Fruit fly (Drosophila melanogaster) whole organism, larva: ENCODE data around the gene CG46465.

ENCODE experiments used
- noc ChIP-seq: fragments of 200-800 bp; sonication (Bioruptor generic); optimal IDR thresholded peaks from 3 replicates; lab custom pipeline; 2019; ENCODE audit warnings: missing biosample characterization, mild to moderate bottlenecking, missing genetic modification characterization, moderate library complexity

CG46465 gene

dm6 chr2L:18992196-18992595 lies at the start of gene CG46465:
Gene CG46465, plus strand, starts transcription at chr2L:18992496.
- TF ChIP-seq noc (tag; lab: Kevin White, UChicago), result no peak

- no peak for TF ChIP-seq noc (tag; lab: Kevin White, UChicago)
These were observed 49.0 kb upstream of the CG46465 start for dm6 chr2L:18943309-18943708.

dm6 chr2L:18943797-18944174 lies 48.5 kb upstream of the CG46465 start, which contains the start of gene ssp3:
Gene ssp3, minus strand, starts transcription at chr2L:18943960.
- TF ChIP-seq noc (tag; lab: Kevin White, UChicago), result no peak

DNA sequence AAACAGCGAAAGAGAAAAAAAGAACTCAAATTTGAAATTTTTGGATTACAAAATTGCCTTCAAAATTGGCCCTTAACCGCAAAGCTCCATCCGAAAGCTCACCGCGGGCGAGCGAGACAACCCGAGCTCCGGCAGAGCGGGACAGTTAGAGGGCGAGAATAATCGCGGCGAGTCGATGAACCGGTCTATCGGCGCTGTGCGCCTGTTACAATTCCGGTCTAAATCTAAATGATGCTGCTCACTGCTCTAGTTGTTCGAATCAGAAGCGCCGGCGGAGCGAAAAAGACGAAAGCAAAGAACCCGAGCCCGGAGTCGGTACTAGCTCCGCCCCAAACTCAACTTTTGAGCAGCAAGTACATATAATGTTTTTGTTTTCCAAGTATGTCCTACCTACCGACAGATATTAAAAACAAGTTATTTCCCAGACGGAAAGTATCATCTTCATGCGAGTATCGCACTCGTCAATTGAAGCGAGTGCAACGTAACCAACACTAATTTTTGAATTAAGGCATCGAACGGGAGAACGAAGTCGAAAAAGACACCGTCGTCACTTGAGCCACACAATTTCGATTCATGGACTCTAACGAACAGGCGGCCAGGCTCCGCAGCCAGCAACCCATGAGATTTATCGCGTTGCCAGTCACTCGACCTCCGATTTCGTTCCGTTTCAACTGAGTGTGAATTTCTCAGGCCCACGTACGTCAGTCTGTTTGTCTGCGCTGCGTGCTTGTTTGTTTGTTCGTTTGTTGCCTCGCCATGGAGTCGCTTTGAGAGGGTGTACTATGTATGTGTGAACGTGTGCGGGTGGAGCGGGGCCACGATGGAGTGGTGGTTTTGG lies 47.9 kb upstream of the CG46465 start:
- TF ChIP-seq noc (tag; lab: Kevin White, UChicago), result no peak

DNA sequence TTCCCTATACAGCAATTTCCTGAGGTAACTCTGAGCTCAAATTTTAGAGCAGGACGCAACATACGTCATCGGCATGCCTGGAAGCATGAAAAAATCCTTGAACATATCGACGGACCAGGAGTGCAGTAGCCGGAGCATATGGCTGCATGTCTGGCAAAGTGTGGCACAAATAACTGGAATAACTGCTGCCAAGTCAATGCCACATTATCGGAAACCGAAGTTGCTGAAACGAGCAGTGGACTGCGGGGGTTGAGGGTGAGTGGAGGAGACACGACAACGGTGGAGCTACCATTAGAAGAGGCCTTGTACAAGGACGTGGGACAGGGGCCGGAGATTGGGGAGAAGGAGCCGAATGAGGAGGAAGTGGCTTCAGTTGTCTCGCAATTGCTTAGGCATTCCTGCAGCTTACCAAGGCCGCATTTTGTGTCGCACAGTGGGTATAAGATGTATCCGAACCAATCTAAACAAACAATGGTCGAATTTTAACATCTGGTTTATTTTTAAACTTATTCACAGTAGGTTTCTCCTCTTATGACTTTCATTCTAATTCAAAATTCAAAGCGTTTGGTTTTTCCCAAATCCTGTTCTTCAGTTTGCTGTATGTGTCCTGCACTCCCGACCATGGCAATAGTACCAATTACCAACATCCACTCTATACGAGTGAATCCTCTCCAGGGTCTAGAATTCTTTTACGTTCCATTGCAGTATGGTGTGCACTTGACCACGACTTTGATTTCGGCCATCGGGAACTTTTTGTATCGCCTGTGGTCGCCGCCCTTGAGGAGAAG lies 46.3 kb upstream of the CG46465 start, which contains the start of gene CG46304:
CG46304 (plus strand) TSS at position 541 of the 788 bp plus-strand sequence.
- no peak for TF ChIP-seq noc (tag; lab: Kevin White, UChicago)

DNA sequence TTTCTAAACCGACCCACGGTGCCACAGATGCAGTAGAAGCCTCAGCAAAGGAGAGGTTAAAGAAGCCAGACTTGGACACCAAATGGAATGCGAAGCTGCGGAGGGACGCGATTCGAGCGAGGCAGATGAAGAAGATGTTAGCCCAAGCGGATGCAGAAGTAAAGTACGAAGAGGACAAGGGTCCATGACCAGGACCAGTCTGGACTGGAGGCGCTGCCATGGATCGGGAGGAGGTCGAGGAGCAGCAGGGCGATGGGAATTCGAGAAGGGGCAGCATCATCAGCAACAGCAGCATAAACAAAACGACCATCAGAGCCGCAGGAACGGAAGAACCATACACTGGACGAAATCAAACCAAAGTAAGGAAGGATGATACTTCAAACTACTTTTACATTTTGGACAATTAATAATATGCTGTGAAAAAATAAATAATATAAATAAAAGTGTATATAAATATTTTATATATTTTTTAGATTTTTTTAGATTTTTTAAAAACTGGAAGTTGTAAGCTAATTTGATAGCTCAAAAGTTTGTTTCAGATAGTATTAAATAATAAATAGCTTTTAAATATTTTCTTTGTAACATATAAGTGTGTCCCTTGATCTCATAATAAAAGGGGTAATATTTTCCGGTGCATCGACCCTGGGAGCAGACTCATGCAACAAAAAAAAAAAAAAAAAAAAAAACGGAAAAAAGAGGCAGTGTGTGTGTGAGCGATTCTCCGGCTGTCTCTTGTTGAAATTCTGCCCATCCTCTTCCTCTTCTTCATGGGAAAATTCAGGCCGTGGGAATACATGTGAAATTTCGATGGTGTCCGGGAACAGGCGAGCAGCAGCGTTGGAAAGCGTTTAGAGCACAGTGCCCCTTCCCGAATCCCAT lies 45.4 kb upstream of the CG46465 start:
- TF ChIP-seq noc (tag; lab: Kevin White, UChicago), result no peak

DNA sequence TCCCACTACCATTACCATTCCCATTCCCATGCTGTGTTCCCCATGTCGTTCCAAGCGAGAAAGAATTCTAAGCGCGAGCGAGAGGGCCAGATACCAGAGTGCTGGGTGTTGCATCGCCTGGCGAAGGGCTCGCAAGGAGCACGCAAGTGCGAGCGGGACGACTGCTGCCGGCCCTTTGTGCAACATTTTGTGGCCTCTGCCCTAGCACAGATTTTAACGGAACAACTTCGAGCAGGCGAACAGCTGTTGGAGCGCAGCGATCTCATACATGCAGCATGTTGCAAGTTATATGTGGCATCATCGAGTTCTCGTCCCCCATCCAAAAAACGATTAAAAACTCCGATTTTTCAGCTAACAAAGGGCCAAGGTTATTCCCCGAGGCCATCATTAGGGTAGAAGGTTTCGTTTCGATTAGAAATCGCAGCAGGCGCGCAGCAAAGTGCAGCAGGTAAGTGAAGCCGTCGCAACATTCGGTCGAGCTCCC lies 44.7 kb upstream of the CG46465 start:
- no peak for TF ChIP-seq noc (tag; lab: Kevin White, UChicago)

dm6 chr2L:18948065-18948723 lies 44.1 kb upstream of the CG46465 start:
- peak; percentile 8 for TF ChIP-seq noc (tag; lab: Kevin White, UChicago)

DNA sequence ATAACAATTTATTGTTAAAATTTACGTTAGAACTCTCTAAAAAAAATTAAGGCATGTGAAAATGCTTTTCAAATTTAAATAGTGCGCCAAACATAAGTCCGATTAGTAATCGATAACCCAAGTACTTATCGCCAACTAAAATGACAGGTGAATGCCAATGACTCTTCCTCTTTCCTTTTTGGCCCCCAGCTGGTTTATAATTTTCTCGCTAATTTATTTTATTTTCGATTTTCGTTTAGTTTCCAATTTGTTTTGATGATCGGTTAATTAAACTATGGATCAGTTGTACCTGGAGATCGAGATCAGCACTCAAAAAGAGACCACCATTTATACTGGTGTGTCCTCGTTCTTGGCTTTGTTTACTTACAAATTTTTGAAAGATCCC lies 43.6 kb upstream of the CG46465 start, which contains the start of gene CG10428:
CG10428 (plus strand) TSS at position 161 of the 385 bp plus-strand sequence.
- no peak for TF ChIP-seq noc (tag; lab: Kevin White, UChicago)

dm6 chr2L:18951674-18952073 lies 40.6 kb upstream of the CG46465 start, which contains the start of gene Nedd8:
Gene Nedd8, minus strand, starts transcription at chr2L:18951837.
- no peak for TF ChIP-seq noc (tag; lab: Kevin White, UChicago)

- TF ChIP-seq noc (tag; lab: Kevin White, UChicago), result no peak
These were observed 38.6 kb upstream of the CG46465 start for dm6 chr2L:18953512-18954254.

DNA sequence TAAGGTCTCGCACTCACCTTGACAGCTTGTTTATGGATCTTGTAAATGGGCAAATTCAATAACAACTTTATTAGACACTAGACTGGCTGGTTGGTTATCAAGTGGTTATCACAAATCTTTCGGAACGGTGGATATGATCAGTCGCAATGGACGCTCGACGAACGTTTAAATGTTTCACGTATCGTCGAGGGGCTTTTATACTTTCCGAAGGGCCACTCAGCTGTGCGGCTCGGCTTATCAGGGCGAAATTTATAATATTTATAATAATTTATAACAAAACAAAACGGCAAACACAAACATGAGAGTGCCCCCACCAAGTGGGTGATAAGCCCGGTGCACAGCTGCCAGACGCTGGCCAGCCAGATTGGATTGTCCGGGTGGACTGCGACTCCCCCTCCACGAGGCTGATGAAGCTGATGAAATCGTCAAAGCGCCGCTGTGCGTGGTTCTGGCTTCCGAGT lies 38.0 kb upstream of the CG46465 start, which contains the start of gene CG10621:
CG10621 (minus strand) TSS at position 177 of the 461 bp plus-strand sequence.
- peak; percentile 75 for TF ChIP-seq noc (tag; lab: Kevin White, UChicago)

dm6 chr2L:18955666-18956065 lies 36.6 kb upstream of the CG46465 start:
- peak; percentile 42 for TF ChIP-seq noc (tag; lab: Kevin White, UChicago)
